Worm (Caenorhabditis elegans): ENCODE results near the gene ire-1.

Gene ire-1

ce11 chrII:8112063-8112462, 12.6 kb downstream of the ire-1 start, which contains the start of gene lron-4:
lron-4 (minus strand) TSS chrII:8112163.
- no peak for TF ChIP-seq Y75B8A.6 (GFP tag; IDR thresholded peaks at IDR 0.05)
- no peak for TF ChIP-seq F10B5.3 (tag; optimal IDR thresholded peaks at IDR 0.05)
- TF ChIP-seq F26F4.8 (GFP tag; conservative IDR thresholded peaks at IDR 0.05) = no peak
- TF ChIP-seq hif-1 (tag; optimal IDR thresholded peaks at IDR 0.05) = no peak
- TF ChIP-seq jun-1 (tag; optimal IDR thresholded peaks at IDR 0.05) = no peak
- TF ChIP-seq nhr-237 (tag; optimal IDR thresholded peaks at IDR 0.05) = no peak
- no peak for TF ChIP-seq attf-4 (tag; optimal IDR thresholded peaks at IDR 0.05)
- no peak for TF ChIP-seq tra-1 (GFP tag; IDR thresholded peaks at IDR 0.05)
- TF ChIP-seq set-16 (GFP tag; IDR thresholded peaks at IDR 0.05) = no peak

- peak; percentile 89 to 91; a peak in 3 of 4 replicates for TF ChIP-seq madf-5 (GFP tag; IDR thresholded peaks at IDR 0.05)
- peak; percentile 78 for TF ChIP-seq dve-1 (tag; optimal IDR thresholded peaks at IDR 0.05; ENCODE audit: insufficient read depth)
- TF ChIP-seq sdz-12 (GFP tag; optimal IDR thresholded peaks at IDR 0.05) = peak; percentile 77
- no peak for TF ChIP-seq skn-1 (tag; optimal IDR thresholded peaks at IDR 0.05)
- TF ChIP-seq pha-4 (GFP tag; IDR thresholded peaks at IDR 0.05) = peak; percentile 87
- TF ChIP-seq pha-4 (tag; optimal IDR thresholded peaks at IDR 0.05) = no peak
- TF ChIP-seq ceh-44 (GFP tag; IDR thresholded peaks at IDR 0.05) = peak; percentile 79; the same call in 1 of the 2 replicates
- TF ChIP-seq daf-8 (GFP tag; IDR thresholded peaks at IDR 0.05) = 0 out of 2 replicates have a peak, but pooled peaks have one; percentile 70
- peak; percentile 76; the same call in 1 of the 2 replicates for TF ChIP-seq mdt-29 (GFP tag; IDR thresholded peaks at IDR 0.05)
- TF ChIP-seq ctbp-1 (GFP tag; IDR thresholded peaks at IDR 0.05) = peak; percentile 83
- TF ChIP-seq dmd-9 (GFP tag; IDR thresholded peaks at IDR 0.05) = peak; percentile 89; the same call in 1 of the 2 replicates
- TF ChIP-seq nhr-42 (GFP tag; IDR thresholded peaks at IDR 0.05) = no peak; the same call in none of the 2 replicates
- TF ChIP-seq gei-8 (GFP tag; optimal IDR thresholded peaks at IDR 0.05) = peak; percentile 90
- peak; percentile 79 for TF ChIP-seq nhr-6 (tag; optimal IDR thresholded peaks at IDR 0.05)
- TF ChIP-seq ces-1 (GFP tag; optimal IDR thresholded peaks at IDR 0.05) = no peak
- no peak for TF ChIP-seq fkh-10 (GFP tag; optimal IDR thresholded peaks at IDR 0.05)
- peak; percentile 87 for TF ChIP-seq daf-19 (GFP tag; conservative IDR thresholded peaks at IDR 0.05)
- peak; percentile 71 for TF ChIP-seq nhr-25 (tag; optimal IDR thresholded peaks at IDR 0.05; ENCODE audit: borderline replicate concordance, insufficient read depth)
- TF ChIP-seq Y5F2A.4 (GFP tag; optimal IDR thresholded peaks at IDR 0.05) = peak; percentile 86
- peak; percentile 91 for TF ChIP-seq T26A8.4 (GFP tag; IDR thresholded peaks at IDR 0.05)
- TF ChIP-seq spr-1 (tag; optimal IDR thresholded peaks at IDR 0.05) = peak; percentile 82
- peak; percentile 96 for TF ChIP-seq lin-1 (GFP tag; IDR thresholded peaks at IDR 0.05)
- TF ChIP-seq tra-1 (GFP tag; IDR thresholded peaks at IDR 0.05) = peak; percentile 93
- TF ChIP-seq snpc-1.2 (GFP tag; IDR thresholded peaks at IDR 0.05) = peak; percentile 89; the same call in 1 of the 2 replicates
- TF ChIP-seq zip-2 (tag; optimal IDR thresholded peaks at IDR 0.05) = no peak
- TF ChIP-seq hif-1 (tag; optimal IDR thresholded peaks at IDR 0.05) = no peak
- TF ChIP-seq ceh-20 (GFP tag; IDR thresholded peaks at IDR 0.05) = peak; percentile 80
- TF ChIP-seq attf-4 (tag; optimal IDR thresholded peaks at IDR 0.05) = no peak
- no peak; the same call in 1 of the 2 replicates for TF ChIP-seq saeg-2 (GFP tag; IDR thresholded peaks at IDR 0.05)
- no peak for TF ChIP-seq ztf-11 (tag; optimal IDR thresholded peaks at IDR 0.05)
- no peak for TF ChIP-seq fos-1 (tag; optimal IDR thresholded peaks at IDR 0.05)
- TF ChIP-seq egl-43 (GFP tag; IDR thresholded peaks at IDR 0.05) = no peak; the same call in 1 of the 2 replicates
- TF ChIP-seq unc-130 (GFP tag; optimal IDR thresholded peaks at IDR 0.05) = peak; percentile 83
- peak; percentile 88 for TF ChIP-seq nhr-111 (GFP tag; optimal IDR thresholded peaks at IDR 0.05)
- peak; percentile 65 for TF ChIP-seq F49E8.2 (tag; optimal IDR thresholded peaks at IDR 0.05; ENCODE audit: borderline replicate concordance)
- peak; percentile 71 for TF ChIP-seq hlh-30 (tag; optimal IDR thresholded peaks at IDR 0.05; ENCODE audit: insufficient read depth)
- TF ChIP-seq ceh-82 (tag; optimal IDR thresholded peaks at IDR 0.05) = no peak
- no peak for TF ChIP-seq set-16 (GFP tag; IDR thresholded peaks at IDR 0.05)
- TF ChIP-seq zfp-2 (tag; optimal IDR thresholded peaks at IDR 0.05) = peak; percentile 49
- peak; percentile 48 for TF ChIP-seq F10B5.3 (tag; optimal IDR thresholded peaks at IDR 0.05)
- TF ChIP-seq lin-38 (GFP tag; IDR thresholded peaks at IDR 0.05) = no peak; the same call in 1 of the 2 replicates
- peak; percentile 76 for TF ChIP-seq hmg-1.1 (GFP tag; IDR thresholded peaks at IDR 0.05)
These were observed 17.6 kb downstream of the ire-1 start, which contains the start of the genes chst-1 and C41C4.9 for ce11 chrII:8106921-8107695. chst-1 (minus strand) TSS chrII:8106971. C41C4.9 (plus strand) TSS chrII:8107645.
